Worm (Caenorhabditis elegans) whole organism, L3 larva: Measurements from ENCODE around the gene pals-18.

Experiments
- nfya-1 ChIP-seq: sonication (generic microtip); optimal IDR thresholded peaks from 2 replicates; lab custom pipeline; 2017; ENCODE audit warnings: missing genetic modification characterization, mild to moderate bottlenecking, missing compliant biosample characterization, antibody characterized with exemption, moderate library complexity; ENCODE audit not compliant: insufficient read depth
- nhr-76 ChIP-seq: fragments of 150-350 bp; sonication (generic microtip); optimal IDR thresholded peaks from 5 replicates; lab custom pipeline; 2014; ENCODE audit warnings: missing biosample characterization, missing genetic modification characterization

ce11 chrIII:1384694-1385093, 18.5 kb upstream of the pals-18 start:
- no peak for TF ChIP-seq nfya-1 (tag; lab: Kevin White, UChicago)
- TF ChIP-seq nhr-76 (tag; lab: Kevin White, UChicago) = no peak
